Worm (Caenorhabditis elegans): ENCODE results near the gene F52E1.5.

ce11 chrV:8426741-8427457, 47.6 kb downstream of the F52E1.5 start:
- no peak for TF ChIP-seq nhr-12 (tag; optimal IDR thresholded peaks at IDR 0.05)
- TF ChIP-seq ceh-82 (tag; optimal IDR thresholded peaks at IDR 0.05): no peak
- no peak for TF ChIP-seq lin-39 (tag; optimal IDR thresholded peaks at IDR 0.05)
- no peak for TF ChIP-seq efl-1 (optimal IDR thresholded peaks at IDR 0.05)
- TF ChIP-seq efl-1 (GFP tag; optimal IDR thresholded peaks at IDR 0.05 in 1 of 2): no peak
- no peak for TF ChIP-seq rnt-1 (tag; optimal IDR thresholded peaks at IDR 0.05)
- no peak for TF ChIP-seq aly-2 (tag; optimal IDR thresholded peaks at IDR 0.05)
- TF ChIP-seq sptf-1 (tag; optimal IDR thresholded peaks at IDR 0.05): no peak
- peak in 1 of 2 experiments; percentile 4 for TF ChIP-seq mdl-1 (tag; optimal IDR thresholded peaks at IDR 0.05)
